Worm (Caenorhabditis elegans): ENCODE data around the gene spin-3.

Gene spin-3

DNA sequence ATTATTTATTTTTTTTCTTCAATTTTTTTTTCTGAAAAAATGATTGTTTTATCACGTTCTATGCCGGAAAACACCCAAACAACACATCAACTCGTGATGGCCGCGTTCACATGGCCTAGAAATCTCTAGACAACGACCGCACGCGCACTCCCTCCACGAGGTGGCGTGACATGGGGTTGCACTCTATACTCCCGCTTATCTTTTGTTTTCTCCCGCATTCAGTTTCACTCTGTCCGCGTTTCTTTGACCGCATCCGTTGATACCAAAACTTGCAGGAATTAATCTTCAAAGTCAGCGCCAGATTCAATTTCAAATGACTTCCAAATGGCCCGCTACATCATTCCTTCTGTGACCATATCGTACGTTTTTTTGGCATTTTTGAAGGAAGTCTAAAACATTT, 25.1 kb upstream of the spin-3 start, which contains the start of gene F17H10.1 (continued):
- TF ChIP-seq let-607 (tag; optimal IDR thresholded peaks at IDR 0.05), result peak in 1 of 2 experiments; percentile 76
- no peak for TF ChIP-seq unc-130 (GFP tag; optimal IDR thresholded peaks at IDR 0.05)
- no peak for TF ChIP-seq attf-6 (GFP tag; IDR thresholded peaks at IDR 0.05)
- TF ChIP-seq let-526 (GFP tag; IDR thresholded peaks at IDR 0.05), result peak; percentile 86; the same call in 1 of the 2 replicates
- TF ChIP-seq ets-4 (GFP tag; optimal IDR thresholded peaks at IDR 0.05), result peak; percentile 95
- peak; percentile 84 for TF ChIP-seq tlf-1 (GFP tag; optimal IDR thresholded peaks at IDR 0.05)
- peak; percentile 89 for TF ChIP-seq nfyb-1 (GFP tag; IDR thresholded peaks at IDR 0.05)
- TF ChIP-seq F57A8.1 (GFP tag; optimal IDR thresholded peaks at IDR 0.05), result no peak
- TF ChIP-seq K11D2.4 (GFP tag; IDR thresholded peaks at IDR 0.05), result peak; percentile 91
- TF ChIP-seq rec-8 (tag; optimal IDR thresholded peaks at IDR 0.05), result no peak
- TF ChIP-seq tbp1 (GFP tag; optimal IDR thresholded peaks at IDR 0.05), result peak; percentile 66
- no peak for TF ChIP-seq Y53F4B.3 (GFP tag; IDR thresholded peaks at IDR 0.05)
- no peak for TF ChIP-seq ceh-58 (GFP tag; IDR thresholded peaks at IDR 0.05)
- TF ChIP-seq ama-1 (optimal IDR thresholded peaks at IDR 0.05), result peak; percentile 36
- no peak for TF ChIP-seq ama-1 (GFP tag; optimal IDR thresholded peaks at IDR 0.05)
- peak; percentile 64 for TF ChIP-seq lir-1 (GFP tag; conservative IDR thresholded peaks at IDR 0.05)
- peak; percentile 1 for TF ChIP-seq B0261.1 (tag; optimal IDR thresholded peaks at IDR 0.05)
- TF ChIP-seq xnd-1 (tag; optimal IDR thresholded peaks at IDR 0.05), result no peak
- no peak for TF ChIP-seq ceh-91 (GFP tag; IDR thresholded peaks at IDR 0.05)
- TF ChIP-seq cebp-1 (GFP tag; IDR thresholded peaks at IDR 0.05), result 0 out of 2 replicates have a peak, but pooled peaks have one; percentile 44
- TF ChIP-seq cebp-1 (tag; optimal IDR thresholded peaks at IDR 0.05), result peak; percentile 82
- TF ChIP-seq nhr-27 (tag; optimal IDR thresholded peaks at IDR 0.05), result no peak
- TF ChIP-seq lin-35 (GFP tag; optimal IDR thresholded peaks at IDR 0.05), result no peak
- no peak for TF ChIP-seq F33H1.4 (GFP tag; IDR thresholded peaks at IDR 0.05)
- peak; percentile 68 for TF ChIP-seq ceh-27 (GFP tag; optimal IDR thresholded peaks at IDR 0.05)
- TF ChIP-seq hsf-1 (GFP tag; IDR thresholded peaks at IDR 0.05), result peak; percentile 90
- TF ChIP-seq rcor-1 (GFP tag; IDR thresholded peaks at IDR 0.05), result peak; percentile 51
- peak; percentile 40 for TF ChIP-seq ztf-18 (tag; optimal IDR thresholded peaks at IDR 0.05)
- peak; percentile 48 for TF ChIP-seq nhr-90 (tag; optimal IDR thresholded peaks at IDR 0.05)
- TF ChIP-seq F10E7.11 (tag; optimal IDR thresholded peaks at IDR 0.05), result no peak
- peak; percentile 54 for TF ChIP-seq ZK185.1 (tag; optimal IDR thresholded peaks at IDR 0.05; ENCODE audit: poor library complexity, severe bottlenecking)
- TF ChIP-seq nfya-2 (GFP tag; IDR thresholded peaks at IDR 0.05), result no peak
- TF ChIP-seq ccch-3 (GFP tag; optimal IDR thresholded peaks at IDR 0.05), result no peak
- peak; percentile 82 for TF ChIP-seq lin-40 (tag; optimal IDR thresholded peaks at IDR 0.05)
- 0 out of 2 replicates have a peak, but pooled peaks have one; percentile 75 for TF ChIP-seq sea-2 (GFP tag; IDR thresholded peaks at IDR 0.05)
- TF ChIP-seq ztf-22 (GFP tag; optimal IDR thresholded peaks at IDR 0.05), result peak; percentile 68
- no peak for TF ChIP-seq nfya-1 (tag; optimal IDR thresholded peaks at IDR 0.05; ENCODE audit: borderline replicate concordance, insufficient read depth)
- 0 out of 2 replicates have a peak, but pooled peaks have one; percentile 37 for TF ChIP-seq Y95B8A.8 (GFP tag; IDR thresholded peaks at IDR 0.05)
- TF ChIP-seq pbrm-1 (GFP tag; IDR thresholded peaks at IDR 0.05), result 0 out of 2 replicates have a peak, but pooled peaks have one; percentile 49
- peak; percentile 68 for TF ChIP-seq madf-10 (tag; optimal IDR thresholded peaks at IDR 0.05)
- TF ChIP-seq somi-1 (GFP tag; optimal IDR thresholded peaks at IDR 0.05), result peak; percentile 94
- peak; percentile 80 for TF ChIP-seq F22D6.2 (tag; optimal IDR thresholded peaks at IDR 0.05)
- no peak for TF ChIP-seq F39B2.1 (GFP tag; IDR thresholded peaks at IDR 0.05)
- no peak for TF ChIP-seq B0019.2 (GFP tag; conservative IDR thresholded peaks at IDR 0.05)
- no peak for TF ChIP-seq him-1 (tag; optimal IDR thresholded peaks at IDR 0.05)
- TF ChIP-seq unc-62 (GFP tag; optimal IDR thresholded peaks at IDR 0.05), result no peak
- TF ChIP-seq T07F8.4 (tag; optimal IDR thresholded peaks at IDR 0.05), result no peak
- TF ChIP-seq mcd-1 (GFP tag; IDR thresholded peaks at IDR 0.05), result peak; percentile 61
- TF ChIP-seq mxl-1 (tag; optimal IDR thresholded peaks at IDR 0.05), result no peak

Data from whole organism, young adult.